Worm (Caenorhabditis elegans) whole organism, young adult: ENCODE data around the gene F35E8.1.

Experiments used
- B0336.3 ChIP-seq: fragments of 200-800 bp; sonication (Bioruptor generic); IDR thresholded peaks from 2 replicates; pipeline ENCODE4 v1.3.6; 2022; ENCODE audit warnings: missing genetic modification characterization, missing compliant biosample characterization
- F33H1.4 ChIP-seq: fragments of 200-800 bp; sonication (Bioruptor generic); IDR thresholded peaks from 2 replicates; pipeline ENCODE4 v1.3.6; 2022; ENCODE audit warnings: missing genetic modification reagents, missing genetic modification characterization, missing compliant biosample characterization
- F55B11.4 ChIP-seq: sonication (generic microtip); optimal IDR thresholded peaks from 2 replicates; lab custom pipeline; 2016; ENCODE audit warnings: missing compliant biosample characterization, missing genetic modification characterization, borderline replicate concordance; ENCODE audit not compliant: insufficient read depth
- ama-1 ChIP-seq, 3 experiments: fragments of 150-350 bp in 1 of 3; sonication (generic microtip) in 2 of 3; optimal IDR thresholded peaks; 2 replicates each; lab custom pipeline; 2014 to 2018; ENCODE audit warnings: missing biosample characterization in 2 of 3, missing genetic modification characterization in 2 of 3, missing genetic modification reagents in 2 of 3
- attf-3 ChIP-seq: fragments of 200-800 bp; sonication (Bioruptor generic); conservative IDR thresholded peaks from 2 replicates; pipeline ENCODE4 v1.3.6; 2022; ENCODE audit warnings: missing genetic modification reagents, missing genetic modification characterization, missing compliant biosample characterization
- bed-2 ChIP-seq: fragments of 200-800 bp; sonication (Bioruptor generic); IDR thresholded peaks from 2 replicates; pipeline ENCODE4 v1.3.6; 2022; ENCODE audit warnings: missing genetic modification reagents, missing genetic modification characterization, missing compliant biosample characterization
- cebp-2 ChIP-seq: fragments of 200-800 bp; sonication (Bioruptor generic); IDR thresholded peaks from 2 replicates; pipeline ENCODE4 v1.3.6; 2022; ENCODE audit warnings: missing genetic modification characterization, missing compliant biosample characterization
- dpl-1 ChIP-seq: fragments of 150-350 bp; optimal IDR thresholded peaks from 2 replicates; lab custom pipeline; 2014; ENCODE audit warnings: missing biosample characterization, missing genetic modification reagents, missing genetic modification characterization
- fkh-3 ChIP-seq: sonication (generic microtip); optimal IDR thresholded peaks from 2 replicates; lab custom pipeline; 2016; ENCODE audit warnings: mild to moderate bottlenecking, missing genetic modification characterization, missing compliant biosample characterization
- him-1 ChIP-seq: sonication (generic microtip); optimal IDR thresholded peaks from 2 replicates; lab custom pipeline; 2016; ENCODE audit warnings: missing genotype, missing genetic modification reagents, missing genetic modification characterization, missing compliant biosample characterization
- hmg-20 ChIP-seq: fragments of 200-800 bp; sonication (Bioruptor generic); IDR thresholded peaks from 2 replicates; pipeline ENCODE4 v1.3.6; 2022; ENCODE audit warnings: missing genetic modification reagents, missing genetic modification characterization, missing compliant biosample characterization
- madf-6 ChIP-seq: fragments of 200-800 bp; sonication (Bioruptor generic); IDR thresholded peaks from 2 replicates; pipeline ENCODE4 v1.3.6; 2022; ENCODE audit warnings: missing genetic modification reagents, missing genetic modification characterization, missing compliant biosample characterization
- mcd-1 ChIP-seq: fragments of 200-800 bp; sonication (Bioruptor generic); IDR thresholded peaks from 2 replicates; pipeline ENCODE4 v1.3.6; 2022; ENCODE audit warnings: missing genetic modification reagents, missing genetic modification characterization, missing compliant biosample characterization
- unc-62 ChIP-seq: fragments of 150-350 bp; optimal IDR thresholded peaks from 2 replicates; lab custom pipeline; 2014; ENCODE audit warnings: missing biosample characterization, missing genetic modification reagents, missing genetic modification characterization

ce11 chrV:15880033-15880432, 25.4 kb downstream of the F35E8.1 start:
- TF ChIP-seq cebp-2 (GFP tag; lab: Robert Waterston, UW) (no peak), F55B11.4 (tag; lab: Kevin White, UChicago) (no peak), fkh-3 (tag; lab: Kevin White, UChicago) (no peak), bed-2 (GFP tag; lab: Robert Waterston, UW) (no peak), B0336.3 (no peak), madf-6 (no peak), ama-1 (optimal IDR thresholded peaks at IDR 0.05; lab: Kevin White, UChicago) (no peak), ama-1 (GFP tag; optimal IDR thresholded peaks at IDR 0.05; lab: Kevin White, UChicago) (no peak), attf-3 (no peak), mcd-1 (no peak), F33H1.4 (GFP tag; lab: Robert Waterston, UW) (no peak), unc-62 (GFP tag; lab: Kevin White, UChicago) (no peak), hmg-20 (GFP tag; lab: Robert Waterston, UW) (no peak), him-1 (tag; lab: Kevin White, UChicago) (no peak), dpl-1 (GFP tag; lab: Kevin White, UChicago) (no peak)
